Worm (Caenorhabditis elegans) whole organism, late embryonic: ENCODE results near the gene T14G11.1.

Experiments
- C08G9.2 ChIP-seq: sonication (generic microtip); optimal IDR thresholded peaks from 2 replicates; lab custom pipeline; 2016; ENCODE audit warnings: mild to moderate bottlenecking, missing genetic modification characterization, moderate library complexity, missing compliant biosample characterization
- F13H6.1 ChIP-seq: sonication (generic microtip); optimal IDR thresholded peaks from 2 replicates; lab custom pipeline; 2016; ENCODE audit warnings: missing genetic modification characterization, missing compliant biosample characterization
- ceh-14 ChIP-seq: sonication (generic microtip); optimal IDR thresholded peaks from 2 replicates; lab custom pipeline; 2016; ENCODE audit warnings: missing genotype, missing genetic modification characterization, missing compliant biosample characterization
- ceh-19 ChIP-seq: fragments of 200-800 bp; sonication (Bioruptor generic); optimal IDR thresholded peaks from 2 replicates; lab custom pipeline; 2018; ENCODE audit warnings: mild to moderate bottlenecking, missing genetic modification characterization, missing compliant biosample characterization
- ceh-31 ChIP-seq: sonication (generic microtip); optimal IDR thresholded peaks from 2 replicates; lab custom pipeline; 2016; ENCODE audit warnings: missing genetic modification characterization, missing compliant biosample characterization
- ceh-45 ChIP-seq: fragments of 200-800 bp; sonication (Bioruptor generic); IDR thresholded peaks from 2 replicates; pipeline ENCODE4 v1.3.6; 2022; ENCODE audit warnings: missing genetic modification reagents, missing genetic modification characterization, missing compliant biosample characterization
- ceh-9 ChIP-seq: sonication (generic microtip); optimal IDR thresholded peaks from 2 replicates; lab custom pipeline; 2016; ENCODE audit warnings: mild to moderate bottlenecking, missing genetic modification characterization, inconsistent platforms, missing compliant biosample characterization
- che-1 ChIP-seq: sonication (generic microtip); optimal IDR thresholded peaks from 2 replicates; lab custom pipeline; 2016; ENCODE audit warnings: mild to moderate bottlenecking, missing genetic modification characterization, missing compliant biosample characterization
- elt-2 ChIP-seq: sonication (generic microtip); optimal IDR thresholded peaks from 2 replicates; lab custom pipeline; 2016; ENCODE audit warnings: missing genetic modification reagents, missing genetic modification characterization, missing compliant biosample characterization
- elt-4 ChIP-seq: sonication (generic microtip); optimal IDR thresholded peaks from 2 replicates; lab custom pipeline; 2016; ENCODE audit warnings: missing genetic modification characterization, missing compliant biosample characterization
- ets-4 ChIP-seq: sonication (generic microtip); optimal IDR thresholded peaks from 2 replicates; lab custom pipeline; 2016; ENCODE audit warnings: missing genetic modification characterization, missing compliant biosample characterization
- eyg-1 ChIP-seq: sonication (generic microtip); optimal IDR thresholded peaks from 2 replicates; lab custom pipeline; 2016; ENCODE audit warnings: missing genotype, missing genetic modification characterization, missing compliant biosample characterization
- hlh-30 ChIP-seq: sonication (generic microtip); optimal IDR thresholded peaks from 2 replicates; lab custom pipeline; 2017; ENCODE audit warnings: antibody characterized with exemption, missing genetic modification characterization, missing compliant biosample characterization; ENCODE audit not compliant: insufficient read depth
- hlh-6 ChIP-seq: sonication (generic microtip); optimal IDR thresholded peaks from 2 replicates; lab custom pipeline; 2016; ENCODE audit warnings: missing genotype, missing genetic modification characterization, missing compliant biosample characterization
- hlh-8 ChIP-seq: sonication (generic microtip); optimal IDR thresholded peaks from 2 replicates; lab custom pipeline; 2016; ENCODE audit warnings: missing genotype, missing genetic modification characterization, missing compliant biosample characterization
- lim-6 ChIP-seq: sonication (generic microtip); optimal IDR thresholded peaks from 2 replicates; lab custom pipeline; 2016; ENCODE audit warnings: missing genetic modification characterization, missing compliant biosample characterization
- madf-2 ChIP-seq: sonication (generic microtip); optimal IDR thresholded peaks from 2 replicates; lab custom pipeline; 2017; ENCODE audit warnings: missing genetic modification characterization, missing compliant biosample characterization
- mec-3 ChIP-seq: sonication (generic microtip); optimal IDR thresholded peaks from 2 replicates; lab custom pipeline; 2016; ENCODE audit warnings: borderline replicate concordance, missing genetic modification characterization, missing compliant biosample characterization
- nfya-1 ChIP-seq: sonication (generic microtip); optimal IDR thresholded peaks from 2 replicates; lab custom pipeline; 2017; ENCODE audit warnings: missing genetic modification characterization, mild to moderate bottlenecking, missing compliant biosample characterization, antibody characterized with exemption, moderate library complexity
- pag-3 ChIP-seq: sonication (generic microtip); optimal IDR thresholded peaks from 2 replicates; lab custom pipeline; 2016; ENCODE audit warnings: missing compliant biosample characterization, missing genetic modification characterization, borderline replicate concordance
- pax-1 ChIP-seq: fragments of 150-350 bp; optimal IDR thresholded peaks from 2 replicates; lab custom pipeline; 2014; ENCODE audit warnings: missing biosample characterization, missing genetic modification characterization
- pha-2 ChIP-seq: sonication (generic microtip); optimal IDR thresholded peaks from 2 replicates; lab custom pipeline; 2017; ENCODE audit warnings: mild to moderate bottlenecking, missing genetic modification characterization, missing compliant biosample characterization
- pros-1 ChIP-seq: fragments of 150-350 bp; optimal IDR thresholded peaks from 2 replicates; lab custom pipeline; 2014; ENCODE audit warnings: missing biosample characterization, missing genetic modification reagents, missing genetic modification characterization
- ref-2 ChIP-seq: sonication (generic microtip); optimal IDR thresholded peaks from 2 replicates; lab custom pipeline; 2016; ENCODE audit warnings: missing genetic modification characterization, missing compliant biosample characterization
- rnt-1 ChIP-seq: sonication (generic microtip); optimal IDR thresholded peaks from 2 replicates; lab custom pipeline; 2016; ENCODE audit warnings: missing genetic modification characterization, missing compliant biosample characterization
- sdc-2 ChIP-seq: sonication (generic microtip); optimal IDR thresholded peaks from 2 replicates; lab custom pipeline; 2016; ENCODE audit warnings: missing genotype, missing genetic modification characterization, missing compliant biosample characterization
- sox-2 ChIP-seq: fragments of 200-800 bp; sonication (Bioruptor generic); IDR thresholded peaks from 2 replicates; pipeline ENCODE4 v1.3.6; 2022; ENCODE audit warnings: missing genetic modification reagents, missing genetic modification characterization, missing compliant biosample characterization
- tbx-2 ChIP-seq: sonication (generic microtip); optimal IDR thresholded peaks from 2 replicates; lab custom pipeline; 2016; ENCODE audit warnings: missing genetic modification characterization, missing compliant biosample characterization
- tbx-7 ChIP-seq: sonication (generic microtip); optimal IDR thresholded peaks from 2 replicates; lab custom pipeline; 2016; ENCODE audit warnings: missing genotype, missing genetic modification characterization, missing compliant biosample characterization
- unc-42 ChIP-seq: sonication (generic microtip); optimal IDR thresholded peaks from 2 replicates; lab custom pipeline; 2016; ENCODE audit warnings: missing genotype, missing genetic modification characterization, missing compliant biosample characterization
- unc-55 ChIP-seq: sonication (generic microtip); optimal IDR thresholded peaks from 2 replicates; lab custom pipeline; 2017; ENCODE audit warnings: missing biosample characterization, missing genetic modification reagents, missing genetic modification characterization
- unc-86 ChIP-seq: sonication (generic microtip); optimal IDR thresholded peaks from 2 replicates; lab custom pipeline; 2016; ENCODE audit warnings: missing genetic modification characterization, missing compliant biosample characterization

T14G11.1 gene

DNA sequence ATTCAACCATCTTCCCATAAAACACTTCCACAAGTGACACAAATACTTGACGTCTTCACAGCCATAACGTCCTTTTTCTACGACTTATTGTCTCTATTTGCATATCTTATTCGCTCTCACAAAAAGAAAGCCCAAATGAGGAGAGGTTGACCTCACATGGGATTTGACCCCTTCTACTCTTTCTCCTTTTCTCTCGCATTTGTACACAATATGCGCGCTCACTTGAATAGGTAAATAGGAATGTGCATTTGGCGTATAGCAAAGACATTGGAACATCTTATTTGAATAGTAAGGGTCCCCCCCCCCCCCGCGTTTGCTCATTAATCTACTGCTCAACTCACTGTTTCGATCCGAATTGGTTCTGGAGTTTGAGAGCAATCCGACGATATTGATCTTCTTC lies 11.9 kb downstream of the T14G11.1 start:
- TF ChIP-seq tbx-2 = peak; percentile 14
- TF ChIP-seq ceh-31 (tag; lab: Kevin White, UChicago) = peak; percentile 5
- 0 out of 2 replicates have a peak, but pooled peaks have one; percentile 13 for TF ChIP-seq sox-2 (GFP tag; lab: Robert Waterston, UW)
- no peak for TF ChIP-seq tbx-7 (tag; lab: Kevin White, UChicago)

DNA sequence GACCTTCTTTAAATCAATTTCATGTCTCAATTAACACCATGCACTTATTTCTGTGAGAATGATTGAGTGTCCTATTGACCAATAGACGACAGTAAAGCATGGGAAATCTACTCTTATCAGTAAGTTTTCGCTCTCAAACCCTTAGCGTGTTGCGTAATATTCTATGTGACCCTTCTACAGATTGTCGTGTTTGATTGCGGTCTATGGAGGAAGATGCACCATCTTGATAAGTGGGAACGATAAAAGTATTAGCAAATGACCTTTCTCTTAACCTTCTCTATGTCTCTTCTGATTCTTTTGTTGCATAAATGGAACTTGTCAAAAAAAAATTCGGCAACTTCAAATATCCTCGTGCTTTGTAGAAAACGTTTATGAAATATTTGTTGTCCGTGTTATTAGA lies 15.1 kb downstream of the T14G11.1 start:
- TF ChIP-seq elt-2 (tag; lab: Kevin White, UChicago) (peak; percentile 95), ceh-14 (tag; lab: Kevin White, UChicago) (no peak), madf-2 (tag; lab: Kevin White, UChicago) (no peak)

DNA sequence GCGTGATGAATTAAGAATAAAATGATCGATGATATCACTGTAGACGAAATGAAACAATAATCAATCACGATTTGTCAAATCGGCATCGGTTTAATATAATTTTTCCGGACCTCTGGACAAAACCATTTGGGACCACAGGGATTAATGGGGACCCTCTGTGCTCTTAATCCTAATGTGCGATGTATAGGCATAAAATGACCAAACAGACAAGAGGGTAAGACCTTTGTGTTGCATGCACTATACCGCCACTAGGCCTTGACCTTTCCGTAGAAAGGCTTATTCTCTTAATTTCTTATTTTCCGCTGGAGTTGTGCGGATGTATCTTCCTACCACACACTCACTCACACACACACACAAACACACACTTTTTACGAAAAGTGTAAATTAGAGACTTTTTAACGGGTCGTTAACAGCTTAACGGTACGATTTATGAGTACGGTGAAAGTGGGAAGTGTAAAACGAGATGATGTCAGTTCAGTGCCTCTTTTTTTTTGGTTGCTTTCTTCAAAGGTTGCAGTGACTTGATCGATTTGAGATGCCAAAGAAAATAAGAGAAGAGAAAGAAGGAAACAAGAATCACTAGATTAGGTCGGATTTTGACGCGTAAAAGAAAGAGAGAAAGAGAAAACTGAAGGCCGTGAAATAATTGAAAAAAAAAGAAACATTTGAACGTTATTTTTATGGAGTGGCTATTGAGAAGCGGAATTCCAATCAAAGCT lies 16.1 kb downstream of the T14G11.1 start:
- TF ChIP-seq pag-3 (tag; lab: Kevin White, UChicago) (no peak), hlh-6 (tag; lab: Kevin White, UChicago) (no peak), lim-6 (tag; lab: Kevin White, UChicago) (no peak), elt-2 (tag; lab: Kevin White, UChicago) (no peak), mec-3 (tag; lab: Kevin White, UChicago) (no peak), hlh-30 (tag; lab: Kevin White, UChicago) (no peak), pros-1 (tag; lab: Kevin White, UChicago) (no peak), ets-4 (no peak), pax-1 (tag; lab: Kevin White, UChicago) (no peak), sdc-2 (tag; lab: Kevin White, UChicago) (no peak)
- TF ChIP-seq, all 69 proteins: peak for 0

DNA sequence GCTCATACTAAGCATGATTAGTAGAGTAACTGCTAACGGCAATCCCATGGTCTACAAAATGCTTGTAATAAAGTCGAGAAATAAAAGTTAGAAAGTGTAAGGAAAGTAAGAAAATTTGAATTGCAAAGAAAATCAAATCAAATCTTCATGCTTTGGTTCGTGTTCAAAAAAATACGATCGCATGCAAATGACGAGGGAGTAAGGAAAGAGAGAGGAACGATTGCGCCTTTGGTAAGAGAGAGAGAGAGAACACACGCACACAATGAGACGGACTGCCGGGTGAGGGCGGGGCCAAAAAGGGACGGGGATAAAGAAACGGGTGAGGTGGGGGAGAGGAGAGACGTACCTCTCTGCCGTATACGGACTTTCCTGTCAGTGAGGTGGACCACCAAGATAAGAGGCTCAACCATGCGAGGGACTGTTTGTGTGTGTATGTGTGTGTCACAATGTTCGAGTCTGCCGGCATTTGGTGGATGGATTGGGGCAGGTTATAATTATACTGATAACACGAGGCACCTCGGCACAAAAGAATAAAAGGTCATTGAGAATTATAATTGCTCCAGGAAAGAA lies 17.1 kb downstream of the T14G11.1 start, which contains the start of gene igcm-3:
TSS of gene igcm-3 (minus strand) at position 51 of the 570 bp plus-strand sequence.
- TF ChIP-seq tbx-2 (peak; percentile 9), hlh-8 (no peak), elt-4 (tag; lab: Kevin White, UChicago) (no peak), sdc-2 (tag; lab: Kevin White, UChicago) (peak; percentile 13), nfya-1 (tag; lab: Kevin White, UChicago) (peak; percentile 21), rnt-1 (tag; lab: Kevin White, UChicago) (no peak), ceh-31 (tag; lab: Kevin White, UChicago) (peak; percentile 23), C08G9.2 (tag; lab: Kevin White, UChicago) (no peak), elt-2 (tag; lab: Kevin White, UChicago) (peak; percentile 69), unc-55 (GFP tag; lab: Kevin White, UChicago) (no peak), pha-2 (tag; lab: Kevin White, UChicago) (no peak), unc-86 (tag; lab: Kevin White, UChicago) (no peak), sox-2 (GFP tag; lab: Robert Waterston, UW) (no peak), che-1 (tag; lab: Kevin White, UChicago) (no peak), tbx-7 (tag; lab: Kevin White, UChicago) (no peak), eyg-1 (no peak)

DNA sequence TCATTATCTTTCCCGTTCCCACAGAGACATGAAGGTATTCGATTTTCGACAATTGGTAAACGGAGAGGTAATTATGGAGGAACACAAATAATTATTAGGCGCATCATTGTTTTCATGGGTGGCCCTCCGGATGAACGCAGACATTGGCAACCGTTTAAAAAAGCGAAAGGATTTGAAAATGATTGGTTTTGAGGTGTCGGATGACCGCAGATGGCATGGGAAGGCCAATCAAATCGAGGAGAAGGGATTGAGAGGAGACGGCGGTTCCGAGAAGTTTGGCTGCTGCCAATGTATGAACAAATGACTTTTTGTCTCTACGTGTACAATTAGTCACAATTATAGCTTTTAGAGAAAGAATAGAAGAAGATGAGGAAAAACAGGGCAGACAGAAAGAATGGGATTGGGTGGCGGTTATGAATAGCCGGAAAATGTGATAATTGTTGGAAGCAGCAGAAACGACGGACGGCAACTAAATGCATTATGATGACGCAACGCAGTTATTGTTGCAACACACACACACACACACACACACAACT lies 18.8 kb downstream of the T14G11.1 start:
- TF ChIP-seq ceh-9 (no peak), ceh-45 (GFP tag; lab: Robert Waterston, UW) (no peak), F13H6.1 (no peak), ref-2 (tag; lab: Kevin White, UChicago) (no peak), ceh-19 (GFP tag; lab: Kevin White, UChicago) (no peak), elt-4 (tag; lab: Kevin White, UChicago) (no peak), ceh-31 (tag; lab: Kevin White, UChicago) (peak; percentile 67), unc-42 (tag; lab: Kevin White, UChicago) (peak; percentile 28)
